Worm (Caenorhabditis elegans): ENCODE measurements around the gene ragc-1.

DNA sequence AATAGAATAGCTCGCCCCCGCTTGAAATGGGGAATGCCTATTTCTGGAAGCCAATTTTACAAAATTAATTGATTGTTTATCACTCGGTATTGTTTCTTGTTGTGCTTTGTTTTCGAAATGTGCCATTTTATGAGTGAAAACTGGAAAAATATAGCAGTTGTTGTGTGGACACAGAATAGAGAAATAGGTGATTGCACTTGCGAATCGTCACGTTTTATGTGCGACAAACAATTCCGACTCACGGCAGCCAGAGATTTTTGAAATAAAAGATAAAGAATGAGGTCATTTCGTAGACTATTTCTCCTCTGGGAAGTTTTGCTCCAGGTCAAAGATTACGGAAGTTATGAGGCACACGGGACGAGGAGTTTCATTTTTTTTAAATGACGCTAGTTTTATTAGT lies 42.2 kb upstream of the ragc-1 start:
- no peak for TF ChIP-seq nhr-11 (tag; optimal IDR thresholded peaks at IDR 0.05)
- no peak for TF ChIP-seq snpc-4 (tag; optimal IDR thresholded peaks at IDR 0.05)
- TF ChIP-seq zag-1 (tag; optimal IDR thresholded peaks at IDR 0.05) = no peak
- no peak for TF ChIP-seq nhr-25 (tag; optimal IDR thresholded peaks at IDR 0.05)
- no peak for TF ChIP-seq ceh-28 (tag; optimal IDR thresholded peaks at IDR 0.05)
- no peak for TF ChIP-seq lin-15B (tag; optimal IDR thresholded peaks at IDR 0.05)
- no peak for TF ChIP-seq aly-2 (tag; optimal IDR thresholded peaks at IDR 0.05)
- TF ChIP-seq fkh-10 (GFP tag; optimal IDR thresholded peaks at IDR 0.05) = no peak
- TF ChIP-seq ama-1 (optimal IDR thresholded peaks at IDR 0.05) = no peak
- no peak for TF ChIP-seq fos-1 (tag; optimal IDR thresholded peaks at IDR 0.05)
- TF ChIP-seq nhr-43 (tag; optimal IDR thresholded peaks at IDR 0.05; ENCODE audit: poor library complexity, severe bottlenecking) = no peak
- TF ChIP-seq mdl-1 (tag; optimal IDR thresholded peaks at IDR 0.05) = no peak
- no peak for TF ChIP-seq R02D3.7 (tag; optimal IDR thresholded peaks at IDR 0.05)

All from whole organism, L3 larva.